Worm (Caenorhabditis elegans) whole organism, L3 larva: ENCODE data around the gene bath-13.

Experiments
- elt-2 ChIP-seq: sonication (generic microtip); optimal IDR thresholded peaks from 2 replicates; lab custom pipeline; 2016; ENCODE audit warnings: missing genetic modification reagents, mild to moderate bottlenecking, missing genetic modification characterization, missing compliant biosample characterization
- nhr-23 ChIP-seq: fragments of 150-350 bp; optimal IDR thresholded peaks from 2 replicates; lab custom pipeline; 2014; ENCODE audit warnings: missing biosample characterization, missing genetic modification reagents, missing genetic modification characterization
- nhr-25 ChIP-seq: sonication (generic microtip); optimal IDR thresholded peaks from 2 replicates; lab custom pipeline; 2017; ENCODE audit warnings: missing biosample characterization, missing genetic modification characterization
- pha-4 ChIP-seq: fragments of 150-350 bp; optimal IDR thresholded peaks from 2 replicates; lab custom pipeline; 2014; ENCODE audit warnings: missing biosample characterization, missing genetic modification reagents, missing genetic modification characterization

- no peak for TF ChIP-seq nhr-25
- no peak for TF ChIP-seq nhr-23 (tag; lab: Kevin White, UChicago)
- no peak for TF ChIP-seq elt-2 (tag; lab: Kevin White, UChicago)
- TF ChIP-seq pha-4 (tag; lab: Kevin White, UChicago): no peak
Observed at ce11 chrII:2483507-2483906, 38.4 kb downstream of the bath-13 start, which contains the start of gene F53G2.13.
